Worm (Caenorhabditis elegans) whole organism, L4/young adult: ENCODE results near the gene Y40B10B.1.

Experiments
- dao-5 ChIP-seq: sonication (generic microtip); optimal IDR thresholded peaks from 2 replicates; lab custom pipeline; 2016; ENCODE audit warnings: missing genotype, missing genetic modification characterization, moderate library complexity, missing compliant biosample characterization
- him-1 ChIP-seq: sonication (generic microtip); optimal IDR thresholded peaks from 2 replicates; lab custom pipeline; 2016; ENCODE audit warnings: missing genotype, missing genetic modification reagents, missing genetic modification characterization, missing compliant biosample characterization

ce11 chrV:1991381-1991780 is 30.0 kb upstream of the Y40B10B.1 start:
- no peak for TF ChIP-seq him-1
- no peak for TF ChIP-seq dao-5 (tag; lab: Kevin White, UChicago)
